Worm (Caenorhabditis elegans): Measurements from ENCODE around the gene D1053.3.

DNA sequence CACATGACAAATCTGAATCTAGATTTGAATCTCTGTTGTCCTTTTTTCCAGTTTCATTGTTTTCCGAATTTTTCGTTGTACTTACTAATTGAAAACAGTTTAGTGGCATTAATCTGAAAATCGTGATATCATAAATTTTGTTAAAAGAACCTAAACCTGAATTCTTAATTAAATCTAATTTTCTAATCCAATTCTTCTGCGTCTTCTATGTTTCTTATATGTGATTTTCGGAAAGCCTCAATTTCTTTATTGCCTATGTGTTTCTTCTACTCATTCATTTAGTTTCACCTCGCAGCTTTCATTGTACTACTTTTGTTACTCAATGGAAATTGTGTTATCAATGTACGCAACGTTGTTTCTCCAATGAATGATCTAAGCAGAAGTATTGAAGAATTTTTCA, 6.8 kb upstream of the D1053.3 start:
- TF ChIP-seq lsy-2 (tag; optimal IDR thresholded peaks at IDR 0.05) (no peak), blmp-1 (tag; optimal IDR thresholded peaks at IDR 0.05) (no peak), nhr-76 (tag; optimal IDR thresholded peaks at IDR 0.05) (no peak), nhr-12 (tag; optimal IDR thresholded peaks at IDR 0.05) (no peak), unc-39 (tag; optimal IDR thresholded peaks at IDR 0.05) (no peak), M03D4.4 (tag; optimal IDR thresholded peaks at IDR 0.05) (no peak), unc-62 (GFP tag; optimal IDR thresholded peaks at IDR 0.05) (no peak), zip-8 (tag; optimal IDR thresholded peaks at IDR 0.05) (no peak), snpc-4 (tag; optimal IDR thresholded peaks at IDR 0.05) (no peak), nhr-237 (tag; optimal IDR thresholded peaks at IDR 0.05) (no peak), elt-3 (tag; optimal IDR thresholded peaks at IDR 0.05) (no peak), flh-1 (GFP tag; optimal IDR thresholded peaks at IDR 0.05) (no peak), ces-1 (GFP tag; optimal IDR thresholded peaks at IDR 0.05) (peak; percentile 78), elt-1 (tag; optimal IDR thresholded peaks at IDR 0.05; ENCODE audit: borderline replicate concordance, insufficient read depth) (no peak)
